Worm (Caenorhabditis elegans) whole organism, L3 larva: ENCODE data around the gene clec-127.

ENCODE experiments used
- R02D3.7 ChIP-seq: fragments of 150-350 bp; optimal IDR thresholded peaks from 2 replicates; lab custom pipeline; 2014; ENCODE audit warnings: missing biosample characterization, missing genetic modification characterization
- ama-1 ChIP-seq: fragments of 150-350 bp; optimal IDR thresholded peaks from 2 replicates; lab custom pipeline; 2018
- egl-27 ChIP-seq: sonication (generic microtip); optimal IDR thresholded peaks from 4 replicates; lab custom pipeline; 2017; ENCODE audit warnings: missing biosample characterization, missing genetic modification reagents, missing genetic modification characterization
- nhr-12 ChIP-seq: fragments of 150-350 bp; optimal IDR thresholded peaks from 2 replicates; lab custom pipeline; 2014; ENCODE audit warnings: missing biosample characterization, missing genetic modification characterization
- zag-1 ChIP-seq: fragments of 150-350 bp; optimal IDR thresholded peaks from 2 replicates; lab custom pipeline; 2014; ENCODE audit warnings: missing biosample characterization, missing genetic modification characterization

- TF ChIP-seq ama-1 (lab: Kevin White, UChicago) = no peak
- TF ChIP-seq egl-27 = no peak
- TF ChIP-seq zag-1 (tag; lab: Kevin White, UChicago) = no peak
- TF ChIP-seq nhr-12 (tag; lab: Kevin White, UChicago) = no peak
- no peak for TF ChIP-seq R02D3.7
Measured at ce11 chrII:3556584-3556983, 12.4 kb downstream of the clec-127 start.
